Worm (Caenorhabditis elegans) whole organism, L4 larva: ENCODE data around the gene F21G4.6.

ENCODE experiments used
- F26F4.8 ChIP-seq: fragments of 200-800 bp; sonication (Bioruptor generic); conservative IDR thresholded peaks from 2 replicates; pipeline ENCODE4 v1.3.6; 2022; ENCODE audit warnings: missing genetic modification characterization, missing compliant biosample characterization
- F37D6.2 ChIP-seq: sonication (generic microtip); optimal IDR thresholded peaks from 2 replicates; lab custom pipeline; 2016; ENCODE audit warnings: mild to moderate bottlenecking, missing genetic modification characterization, missing compliant biosample characterization
- R02D3.7 ChIP-seq: fragments of 150-350 bp; sonication (generic microtip); optimal IDR thresholded peaks from 3 replicates; lab custom pipeline; 2014; ENCODE audit warnings: missing biosample characterization, missing genetic modification characterization
- Y48G9A.11 ChIP-seq: fragments of 200-800 bp; sonication (Bioruptor generic); IDR thresholded peaks from 2 replicates; pipeline ENCODE4 v1.3.6; 2022; ENCODE audit warnings: missing genetic modification reagents, missing genetic modification characterization, missing compliant biosample characterization
- ZK337.2 ChIP-seq: fragments of 200-800 bp; sonication (Bioruptor generic); IDR thresholded peaks from 2 replicates; pipeline ENCODE4 v1.3.6; 2022; ENCODE audit warnings: missing genetic modification reagents, missing genetic modification characterization, missing compliant biosample characterization
- ZK546.5 ChIP-seq, 2 experiments: sonication (generic microtip); optimal IDR thresholded peaks; 2 replicates each; lab custom pipeline; 2017; ENCODE audit warnings: missing biosample characterization in 2 of 2, missing genetic modification characterization in 2 of 2
- aha-1 ChIP-seq: fragments of 150-350 bp; peaks from one replicate; lab custom pipeline; 2014; ENCODE audit warnings: missing biosample characterization, missing genetic modification characterization
- aly-2 ChIP-seq: sonication (generic microtip); optimal IDR thresholded peaks from 2 replicates; lab custom pipeline; 2018; ENCODE audit warnings: missing biosample characterization, missing genetic modification characterization
- attf-4 ChIP-seq: sonication (generic microtip); optimal IDR thresholded peaks from 3 replicates; lab custom pipeline; 2017; ENCODE audit warnings: missing biosample characterization, missing genetic modification characterization
- ceh-44 ChIP-seq: fragments of 200-800 bp; sonication (Bioruptor generic); IDR thresholded peaks from 2 replicates; pipeline ENCODE4 v1.3.6; 2022; ENCODE audit warnings: missing genetic modification reagents, missing genetic modification characterization, missing compliant biosample characterization
- ceh-62 ChIP-seq: sonication (generic microtip); optimal IDR thresholded peaks from 2 replicates; lab custom pipeline; 2017; ENCODE audit warnings: missing biosample characterization, missing genetic modification characterization
- daf-16 ChIP-seq, 3 experiments: sonication (generic microtip); optimal IDR thresholded peaks; 2 replicates each; lab custom pipeline; 2016 to 2017; ENCODE audit warnings: missing genetic modification characterization in 3 of 3, missing genetic modification reagents in 3 of 3, mild to moderate bottlenecking in 2 of 3, missing compliant biosample characterization in 2 of 3, missing biosample characterization in 1 of 3, moderate library complexity in 1 of 3
- dmd-6 ChIP-seq: fragments of 200-800 bp; sonication (Bioruptor generic); IDR thresholded peaks from 2 replicates; pipeline ENCODE4 v1.3.6; 2022; ENCODE audit warnings: missing genetic modification reagents, missing genetic modification characterization, missing compliant biosample characterization
- gei-8 ChIP-seq: fragments of 200-800 bp; sonication (Bioruptor generic); optimal IDR thresholded peaks from 2 replicates; lab custom pipeline; 2018; ENCODE audit warnings: mild to moderate bottlenecking, missing genetic modification characterization, missing compliant biosample characterization
- hif-1 ChIP-seq, 2 experiments: sonication (generic microtip); optimal IDR thresholded peaks; 2 replicates each; lab custom pipeline; 2016 to 2017; ENCODE audit warnings: missing compliant biosample characterization in 2 of 2, missing genetic modification characterization in 2 of 2, missing genetic modification reagents in 2 of 2, missing genotype in 2 of 2, mild to moderate bottlenecking in 1 of 2
- jun-1 ChIP-seq: fragments of 150-350 bp; optimal IDR thresholded peaks from 2 replicates; lab custom pipeline; 2014; ENCODE audit warnings: missing biosample characterization, missing genetic modification reagents, missing genetic modification characterization
- lim-7 ChIP-seq: fragments of 200-800 bp; sonication (Bioruptor generic); IDR thresholded peaks from 2 replicates; pipeline ENCODE4 v1.3.6; 2022; ENCODE audit warnings: missing genetic modification characterization, missing compliant biosample characterization
- lin-13 ChIP-seq: fragments of 150-350 bp; optimal IDR thresholded peaks from 2 replicates; lab custom pipeline; 2014; ENCODE audit warnings: missing biosample characterization, missing genetic modification reagents, missing genetic modification characterization
- lin-15B ChIP-seq: fragments of 150-350 bp; sonication (generic microtip); optimal IDR thresholded peaks from 3 replicates; lab custom pipeline; 2014; ENCODE audit warnings: missing biosample characterization, missing genetic modification characterization
- lin-39 ChIP-seq: fragments of 150-350 bp; optimal IDR thresholded peaks from 2 replicates; lab custom pipeline; 2014; ENCODE audit warnings: missing biosample characterization, missing genetic modification reagents, missing genetic modification characterization
- madf-5 ChIP-seq, 2 experiments: fragments of 200-800 bp; sonication (Bioruptor generic); IDR thresholded peaks; 2 replicates each; pipeline ENCODE4 v1.3.6; 2022; ENCODE audit warnings: missing compliant biosample characterization in 2 of 2, missing genetic modification characterization in 2 of 2
- mdl-1 ChIP-seq, 2 experiments: fragments of 150-350 bp in 1 of 2; sonication (generic microtip) in 1 of 2; optimal IDR thresholded peaks; 2 replicates each; lab custom pipeline; 2014 to 2017; ENCODE audit warnings: missing biosample characterization in 2 of 2, missing genetic modification characterization in 2 of 2
- mdt-29 ChIP-seq: fragments of 200-800 bp; sonication (Bioruptor generic); IDR thresholded peaks from 2 replicates; pipeline ENCODE4 v1.3.6; 2022; ENCODE audit warnings: missing genetic modification reagents, missing genetic modification characterization, missing compliant biosample characterization
- mep-1 ChIP-seq: fragments of 150-350 bp; sonication (generic microtip); optimal IDR thresholded peaks from 3 replicates; lab custom pipeline; 2014; ENCODE audit warnings: missing biosample characterization, missing genetic modification characterization
- nhr-10 ChIP-seq: fragments of 150-350 bp; optimal IDR thresholded peaks from 2 replicates; lab custom pipeline; 2014; ENCODE audit warnings: missing biosample characterization, missing genetic modification characterization
- nhr-11 ChIP-seq: fragments of 150-350 bp; optimal IDR thresholded peaks from 2 replicates; lab custom pipeline; 2014; ENCODE audit warnings: missing biosample characterization, missing genetic modification characterization
- nhr-111 ChIP-seq: fragments of 200-800 bp; sonication (Bioruptor generic); optimal IDR thresholded peaks from 2 replicates; lab custom pipeline; 2018; ENCODE audit warnings: mild to moderate bottlenecking, missing genetic modification characterization, missing compliant biosample characterization
- nhr-237 ChIP-seq: sonication (generic microtip); optimal IDR thresholded peaks from 2 replicates; lab custom pipeline; 2017; ENCODE audit warnings: missing biosample characterization, missing genetic modification characterization
- nhr-25 ChIP-seq: sonication (generic microtip); optimal IDR thresholded peaks from 2 replicates; lab custom pipeline; 2017; ENCODE audit warnings: missing genetic modification characterization, mild to moderate bottlenecking, missing compliant biosample characterization, antibody characterized with exemption, moderate library complexity, borderline replicate concordance; ENCODE audit not compliant: insufficient read depth
- nhr-41 ChIP-seq: fragments of 200-800 bp; sonication (Bioruptor generic); IDR thresholded peaks from 2 replicates; pipeline ENCODE4 v1.3.6; 2022; ENCODE audit warnings: missing genetic modification reagents, missing genetic modification characterization, missing compliant biosample characterization
- nhr-6 ChIP-seq: fragments of 150-350 bp; optimal IDR thresholded peaks from 2 replicates; lab custom pipeline; 2014; ENCODE audit warnings: missing biosample characterization, missing genetic modification characterization
- nhr-76 ChIP-seq: fragments of 150-350 bp; optimal IDR thresholded peaks from 2 replicates; lab custom pipeline; 2014; ENCODE audit warnings: missing biosample characterization, missing genetic modification characterization
- saeg-2 ChIP-seq: fragments of 200-800 bp; sonication (Bioruptor generic); IDR thresholded peaks from 2 replicates; pipeline ENCODE4 v1.3.6; 2022; ENCODE audit warnings: missing genetic modification reagents, missing genetic modification characterization, missing compliant biosample characterization
- set-16 ChIP-seq: fragments of 200-800 bp; sonication (Bioruptor generic); IDR thresholded peaks from 2 replicates; pipeline ENCODE4 v1.3.6; 2022; ENCODE audit warnings: missing genetic modification reagents, missing genetic modification characterization, missing compliant biosample characterization
- unc-130 ChIP-seq: sonication (generic microtip); optimal IDR thresholded peaks from 2 replicates; lab custom pipeline; 2016; ENCODE audit warnings: missing genetic modification reagents, missing genetic modification characterization, missing compliant biosample characterization
- unc-39 ChIP-seq: sonication (generic microtip); optimal IDR thresholded peaks from 2 replicates; lab custom pipeline; 2017; ENCODE audit warnings: missing biosample characterization, missing genetic modification characterization
- vab-7 ChIP-seq: fragments of 200-800 bp; sonication (Bioruptor generic); IDR thresholded peaks from 2 replicates; pipeline ENCODE4 v1.3.6; 2022; ENCODE audit warnings: missing genetic modification reagents, missing genetic modification characterization, missing compliant biosample characterization
- zag-1 ChIP-seq: fragments of 150-350 bp; optimal IDR thresholded peaks from 2 replicates; lab custom pipeline; 2014; ENCODE audit warnings: missing biosample characterization, missing genetic modification characterization
- zfp-2 ChIP-seq: sonication (generic microtip); optimal IDR thresholded peaks from 2 replicates; lab custom pipeline; 2016; ENCODE audit warnings: mild to moderate bottlenecking, missing genetic modification characterization, missing compliant biosample characterization
- ztf-11 ChIP-seq: fragments of 150-350 bp; optimal IDR thresholded peaks from 2 replicates; lab custom pipeline; 2014; ENCODE audit warnings: missing biosample characterization, missing genetic modification characterization
- ztf-7 ChIP-seq: fragments of 150-350 bp; optimal IDR thresholded peaks from 2 replicates; lab custom pipeline; 2014; ENCODE audit warnings: missing biosample characterization, missing genetic modification characterization

The F21G4.6 gene

ce11 chrX:9958561-9958960 is 41.3 kb upstream of the F21G4.6 start, which contains the start of gene ZC506.1 (continued):
- peak; percentile 68; the same call in 1 of the 2 replicates for TF ChIP-seq saeg-2 (GFP tag; lab: Robert Waterston, UW)
- TF ChIP-seq ztf-11, result no peak
- no peak for TF ChIP-seq lin-39
- TF ChIP-seq nhr-10 (tag; lab: Kevin White, UChicago), result peak; percentile 86
- TF ChIP-seq madf-5 (GFP tag; IDR thresholded peaks at IDR 0.05; lab: Robert Waterston, UW), result no peak
- peak; percentile 1 for TF ChIP-seq aly-2 (tag; lab: Kevin White, UChicago)
- TF ChIP-seq mdl-1 (tag; optimal IDR thresholded peaks at IDR 0.05; lab: Kevin White, UChicago), result peak; percentile 75 to 92
- TF ChIP-seq nhr-76 (tag; lab: Kevin White, UChicago), result peak; percentile 51
- no peak for TF ChIP-seq nhr-41 (GFP tag; lab: Robert Waterston, UW)
- TF ChIP-seq zag-1 (tag; lab: Kevin White, UChicago), result no peak
- no peak for TF ChIP-seq nhr-237 (tag; lab: Kevin White, UChicago)
- TF ChIP-seq unc-130 (GFP tag; lab: Kevin White, UChicago), result no peak
- TF ChIP-seq R02D3.7 (tag; lab: Kevin White, UChicago), result no peak
- TF ChIP-seq F26F4.8 (GFP tag; lab: Robert Waterston, UW), result no peak
- peak; percentile 98 for TF ChIP-seq mep-1 (tag; lab: Kevin White, UChicago)
- TF ChIP-seq nhr-11 (tag; lab: Kevin White, UChicago), result peak; percentile 95
- TF ChIP-seq F37D6.2, result peak; percentile 83
- peak; percentile 22 for TF ChIP-seq gei-8 (GFP tag; lab: Kevin White, UChicago)
- no peak for TF ChIP-seq unc-39 (tag; lab: Kevin White, UChicago)
- TF ChIP-seq jun-1, result peak; percentile 92
- peak; percentile 86 for TF ChIP-seq ztf-7
- no peak for TF ChIP-seq ceh-62
- peak; percentile 43 to 67 for TF ChIP-seq daf-16 (GFP tag; optimal IDR thresholded peaks at IDR 0.05; lab: Kevin White, UChicago)
- peak; percentile 87 for TF ChIP-seq daf-16 (tag; optimal IDR thresholded peaks at IDR 0.05; lab: Kevin White, UChicago)
- TF ChIP-seq vab-7 (GFP tag; lab: Robert Waterston, UW), result peak; percentile 66
- TF ChIP-seq zfp-2, result peak; percentile 9
- TF ChIP-seq set-16 (GFP tag; lab: Robert Waterston, UW), result peak; percentile 54
- TF ChIP-seq hif-1 (tag; optimal IDR thresholded peaks at IDR 0.05; lab: Kevin White, UChicago), result peak; percentile 32 to 91
- TF ChIP-seq lim-7 (GFP tag; lab: Robert Waterston, UW), result no peak
- TF ChIP-seq ZK546.5 (tag; optimal IDR thresholded peaks at IDR 0.05; lab: Kevin White, UChicago), result peak in 1 of 2 experiments; percentile 12
- peak; percentile 90 for TF ChIP-seq nhr-25 (tag; lab: Kevin White, UChicago)
- no peak for TF ChIP-seq nhr-111 (GFP tag; lab: Kevin White, UChicago)

DNA sequence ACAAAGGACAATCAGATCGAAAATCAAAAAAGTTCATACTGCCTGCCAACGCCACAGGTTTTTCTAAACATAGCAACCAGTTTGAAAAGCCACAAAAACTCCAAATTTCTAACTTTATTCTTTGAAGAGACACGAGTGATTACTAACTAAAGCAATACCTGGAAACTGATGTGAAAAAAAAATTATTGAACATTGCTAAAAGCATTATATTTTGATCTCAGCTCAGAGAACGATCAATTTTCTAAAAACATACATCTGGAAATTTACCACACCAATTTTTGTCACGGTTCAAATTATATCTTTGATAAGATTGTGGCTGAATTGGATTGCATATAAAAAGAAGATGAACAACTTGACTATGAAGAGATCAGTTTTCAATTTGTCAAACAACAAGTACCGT is 40.2 kb upstream of the F21G4.6 start:
- TF ChIP-seq mdt-29 (GFP tag; lab: Robert Waterston, UW) (no peak), dmd-6 (GFP tag; lab: Robert Waterston, UW) (0 out of 2 replicates have a peak, but pooled peaks have one; percentile 13)

- TF ChIP-seq hif-1 (tag; optimal IDR thresholded peaks at IDR 0.05; lab: Kevin White, UChicago), result peak in 1 of 2 experiments; percentile 16
- peak; percentile 82 for TF ChIP-seq aha-1 (tag; lab: Kevin White, UChicago)
- TF ChIP-seq dmd-6 (GFP tag; lab: Robert Waterston, UW), result 0 out of 2 replicates have a peak, but pooled peaks have one; percentile 27
- TF ChIP-seq, all 104 proteins: peak for 3; not testable (repeated sequence) for 101
Observed at ce11 chrX:9956537-9956936, 39.3 kb upstream of the F21G4.6 start.

DNA sequence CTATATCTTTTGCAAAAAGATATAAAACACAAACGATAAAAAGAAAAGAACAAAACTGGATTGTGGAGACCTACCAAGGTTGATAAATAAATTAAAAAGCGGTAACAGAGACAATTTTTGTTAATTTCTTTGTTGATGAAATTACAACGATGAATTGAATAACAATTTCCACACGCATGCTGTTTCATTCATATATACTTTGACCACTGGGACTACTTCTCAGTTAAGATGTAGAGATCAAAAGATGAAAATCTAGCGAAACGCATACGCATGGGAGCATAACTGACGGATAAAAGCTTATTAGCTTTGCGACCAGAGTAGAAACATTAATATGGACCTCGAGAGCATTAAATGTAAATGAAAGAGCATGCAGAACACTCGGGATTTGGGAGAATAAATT is 38.8 kb upstream of the F21G4.6 start:
- no peak for TF ChIP-seq attf-4 (tag; lab: Kevin White, UChicago)
- no peak for TF ChIP-seq lin-13
- TF ChIP-seq Y48G9A.11, result no peak
- TF ChIP-seq nhr-6 (tag; lab: Kevin White, UChicago), result no peak
- TF ChIP-seq unc-39 (tag; lab: Kevin White, UChicago), result no peak
- no peak for TF ChIP-seq ceh-44 (GFP tag; lab: Robert Waterston, UW)
- TF ChIP-seq lin-15B (tag; lab: Kevin White, UChicago), result no peak
- TF ChIP-seq nhr-10 (tag; lab: Kevin White, UChicago), result no peak
- TF ChIP-seq lim-7 (GFP tag; lab: Robert Waterston, UW), result no peak
- no peak for TF ChIP-seq ZK337.2 (GFP tag; lab: Robert Waterston, UW)
